Worm (Caenorhabditis elegans) whole organism, mixed stage, embryonic: ENCODE data around the gene dct-6.

Experiments used
- M03D4.4 ChIP-seq: sonication (generic microtip); optimal IDR thresholded peaks from 2 replicates; lab custom pipeline; 2017; ENCODE audit warnings: mild to moderate bottlenecking, missing genetic modification characterization, missing compliant biosample characterization
- bed-3 ChIP-seq: fragments of 200-800 bp; sonication (Bioruptor generic); optimal IDR thresholded peaks from 3 replicates; lab custom pipeline; 2018; ENCODE audit warnings: mild to moderate bottlenecking, missing genetic modification characterization, moderate library complexity, missing compliant biosample characterization
- blmp-1 ChIP-seq: fragments of 150-350 bp; optimal IDR thresholded peaks from 2 replicates; lab custom pipeline; 2014; ENCODE audit warnings: missing biosample characterization, missing genetic modification characterization
- ceh-39 ChIP-seq: fragments of 150-350 bp; optimal IDR thresholded peaks from 2 replicates; lab custom pipeline; 2014; ENCODE audit warnings: missing biosample characterization, missing genetic modification characterization
- ceh-43 ChIP-seq: fragments of 200-800 bp; sonication (Bioruptor generic); optimal IDR thresholded peaks from 2 replicates; lab custom pipeline; 2018; ENCODE audit warnings: mild to moderate bottlenecking, missing genetic modification characterization, moderate library complexity, missing compliant biosample characterization
- ceh-83 ChIP-seq: fragments of 200-800 bp; sonication (Bioruptor generic); optimal IDR thresholded peaks from 2 replicates; lab custom pipeline; 2018; ENCODE audit warnings: mild to moderate bottlenecking, missing genetic modification characterization, missing compliant biosample characterization
- ces-1 ChIP-seq: fragments of 150-350 bp; optimal IDR thresholded peaks from 2 replicates; lab custom pipeline; 2014; ENCODE audit warnings: missing biosample characterization, missing genetic modification reagents, missing genetic modification characterization
- cnd-1 ChIP-seq: fragments of 200-800 bp; sonication (Bioruptor generic); optimal IDR thresholded peaks from 2 replicates; lab custom pipeline; 2018; ENCODE audit warnings: mild to moderate bottlenecking, missing genetic modification characterization, missing compliant biosample characterization
- drap-1 ChIP-seq: fragments of 200-800 bp; sonication (Bioruptor generic); optimal IDR thresholded peaks from 3 replicates; lab custom pipeline; 2018; ENCODE audit warnings: mild to moderate bottlenecking, missing genetic modification characterization, missing compliant biosample characterization
- elt-1 ChIP-seq: sonication (generic microtip); optimal IDR thresholded peaks from 2 replicates; lab custom pipeline; 2017; ENCODE audit warnings: missing genetic modification characterization, mild to moderate bottlenecking, missing compliant biosample characterization, antibody characterized with exemption, moderate library complexity, borderline replicate concordance; ENCODE audit not compliant: insufficient read depth
- elt-3 ChIP-seq: fragments of 150-350 bp; optimal IDR thresholded peaks from 2 replicates; lab custom pipeline; 2014; ENCODE audit warnings: missing biosample characterization, missing genetic modification characterization
- ham-2 ChIP-seq: fragments of 200-800 bp; sonication (Bioruptor generic); optimal IDR thresholded peaks from 2 replicates; lab custom pipeline; 2018; ENCODE audit warnings: mild to moderate bottlenecking, missing genetic modification characterization, missing compliant biosample characterization
- hlh-1 ChIP-seq: fragments of 150-350 bp; optimal IDR thresholded peaks from 2 replicates; lab custom pipeline; 2014; ENCODE audit warnings: missing biosample characterization, missing genetic modification reagents, missing genetic modification characterization
- lin-13 ChIP-seq: fragments of 150-350 bp; optimal IDR thresholded peaks from 2 replicates; lab custom pipeline; 2014; ENCODE audit warnings: missing biosample characterization, missing genetic modification characterization
- lin-32 ChIP-seq: fragments of 200-800 bp; sonication (Bioruptor generic); optimal IDR thresholded peaks from 2 replicates; lab custom pipeline; 2018; ENCODE audit warnings: mild to moderate bottlenecking, missing genetic modification characterization, missing compliant biosample characterization
- lsy-2 ChIP-seq: fragments of 150-350 bp; optimal IDR thresholded peaks from 2 replicates; lab custom pipeline; 2014; ENCODE audit warnings: missing biosample characterization, missing genetic modification characterization
- mab-5 ChIP-seq: fragments of 150-350 bp; optimal IDR thresholded peaks from 2 replicates; lab custom pipeline; 2014; ENCODE audit warnings: missing biosample characterization, missing genetic modification characterization
- mep-1 ChIP-seq: fragments of 150-350 bp; optimal IDR thresholded peaks from 2 replicates; lab custom pipeline; 2017; ENCODE audit warnings: missing biosample characterization, missing genetic modification reagents, missing genetic modification characterization, inconsistent platforms
- mls-2 ChIP-seq: sonication (generic microtip); optimal IDR thresholded peaks from 2 replicates; lab custom pipeline; 2016; ENCODE audit warnings: mild to moderate bottlenecking, missing genetic modification characterization, moderate library complexity, missing compliant biosample characterization
- nhr-2 ChIP-seq: fragments of 150-350 bp; optimal IDR thresholded peaks from 2 replicates; lab custom pipeline; 2014; ENCODE audit warnings: missing biosample characterization, missing genetic modification characterization
- nhr-237 ChIP-seq: fragments of 150-350 bp; optimal IDR thresholded peaks from 2 replicates; lab custom pipeline; 2014; ENCODE audit warnings: missing biosample characterization, missing genetic modification characterization
- nhr-28 ChIP-seq: fragments of 150-350 bp; optimal IDR thresholded peaks from 2 replicates; lab custom pipeline; 2014; ENCODE audit warnings: missing biosample characterization, missing genetic modification characterization
- nhr-76 ChIP-seq: sonication (generic microtip); optimal IDR thresholded peaks from 2 replicates; lab custom pipeline; 2017; ENCODE audit warnings: missing biosample characterization, missing genetic modification characterization
- pha-4 ChIP-seq: fragments of 150-350 bp; optimal IDR thresholded peaks from 2 replicates; lab custom pipeline; 2018; ENCODE audit warnings: missing biosample characterization, missing genetic modification reagents, missing genetic modification characterization
- snpc-4 ChIP-seq: fragments of 150-350 bp; optimal IDR thresholded peaks from 2 replicates; lab custom pipeline; 2014; ENCODE audit warnings: missing biosample characterization, missing genetic modification characterization
- sptf-1 ChIP-seq: sonication (generic microtip); optimal IDR thresholded peaks from 2 replicates; lab custom pipeline; 2017; ENCODE audit warnings: mild to moderate bottlenecking, missing genetic modification characterization, moderate library complexity, missing compliant biosample characterization
- tbx-8 ChIP-seq: fragments of 200-800 bp; sonication (Bioruptor generic); optimal IDR thresholded peaks from 2 replicates; lab custom pipeline; 2018; ENCODE audit warnings: mild to moderate bottlenecking, missing genetic modification characterization, moderate library complexity, missing compliant biosample characterization
- unc-120 ChIP-seq: sonication (generic microtip); optimal IDR thresholded peaks from 2 replicates; lab custom pipeline; 2017; ENCODE audit warnings: missing genetic modification characterization, missing compliant biosample characterization; ENCODE audit not compliant: poor library complexity, severe bottlenecking
- unc-39 ChIP-seq: fragments of 150-350 bp; optimal IDR thresholded peaks from 2 replicates; lab custom pipeline; 2014; ENCODE audit warnings: missing biosample characterization, missing genetic modification characterization
- unc-62 ChIP-seq: fragments of 150-350 bp; optimal IDR thresholded peaks from 2 replicates; lab custom pipeline; 2014; ENCODE audit warnings: missing biosample characterization, missing genetic modification reagents, missing genetic modification characterization
- zip-8 ChIP-seq: fragments of 150-350 bp; optimal IDR thresholded peaks from 2 replicates; lab custom pipeline; 2014; ENCODE audit warnings: missing biosample characterization, missing genetic modification characterization
- ztf-11 ChIP-seq: fragments of 150-350 bp; optimal IDR thresholded peaks from 2 replicates; lab custom pipeline; 2014; ENCODE audit warnings: missing biosample characterization, missing genetic modification characterization

The dct-6 gene

ce11 chrIII:5938013-5938412 is 28.2 kb upstream of the dct-6 start:
- TF ChIP-seq blmp-1 (tag; lab: Kevin White, UChicago) = peak; percentile 45
- no peak for TF ChIP-seq unc-39 (tag; lab: Kevin White, UChicago)
- no peak for TF ChIP-seq lin-32 (GFP tag; lab: Kevin White, UChicago)
- no peak for TF ChIP-seq unc-62 (GFP tag; lab: Kevin White, UChicago)
- no peak for TF ChIP-seq mep-1 (tag; lab: Kevin White, UChicago)
- peak; percentile 78 for TF ChIP-seq elt-1
- TF ChIP-seq mab-5 (tag; lab: Kevin White, UChicago) = no peak
- TF ChIP-seq ces-1 (GFP tag; lab: Kevin White, UChicago) = no peak
- no peak for TF ChIP-seq nhr-76 (tag; lab: Kevin White, UChicago)
- TF ChIP-seq M03D4.4 (tag; lab: Kevin White, UChicago) = no peak
- TF ChIP-seq elt-3 (tag; lab: Kevin White, UChicago) = no peak
- TF ChIP-seq zip-8 (tag; lab: Kevin White, UChicago) = no peak
- TF ChIP-seq sptf-1 (tag; lab: Kevin White, UChicago) = no peak
- TF ChIP-seq ceh-43 (GFP tag; lab: Kevin White, UChicago) = no peak
- TF ChIP-seq nhr-237 = peak; percentile 76
- no peak for TF ChIP-seq snpc-4 (tag; lab: Kevin White, UChicago)
- peak; percentile 57 for TF ChIP-seq ham-2

ce11 chrIII:5938790-5939452 is 27.3 kb upstream of the dct-6 start:
- TF ChIP-seq zip-8 (tag; lab: Kevin White, UChicago) = peak; percentile 71
- no peak for TF ChIP-seq nhr-28 (tag; lab: Kevin White, UChicago)

ce11 chrIII:5939453-5940296 is 26.5 kb upstream of the dct-6 start, which contains the start of gene ubq-1:
Gene ubq-1 (plus strand): TSS chrIII:5940254.
- TF ChIP-seq lin-32 (GFP tag; lab: Kevin White, UChicago) (no peak), lsy-2 (no peak), M03D4.4 (tag; lab: Kevin White, UChicago) (peak; percentile 66), mls-2 (tag; lab: Kevin White, UChicago) (peak; percentile 50), bed-3 (GFP tag; lab: Kevin White, UChicago) (no peak), nhr-2 (tag; lab: Kevin White, UChicago) (no peak), lin-13 (tag; lab: Kevin White, UChicago) (no peak), ham-2 (no peak), drap-1 (GFP tag; lab: Kevin White, UChicago) (no peak), snpc-4 (tag; lab: Kevin White, UChicago) (no peak), cnd-1 (tag; lab: Kevin White, UChicago) (peak; percentile 58), elt-3 (tag; lab: Kevin White, UChicago) (no peak), pha-4 (tag; lab: Kevin White, UChicago) (no peak), sptf-1 (tag; lab: Kevin White, UChicago) (no peak), ces-1 (GFP tag; lab: Kevin White, UChicago) (no peak), tbx-8 (GFP tag; lab: Kevin White, UChicago) (no peak)

- TF ChIP-seq sptf-1 (tag; lab: Kevin White, UChicago) = no peak
- no peak for TF ChIP-seq pha-4 (tag; lab: Kevin White, UChicago)
- no peak for TF ChIP-seq ceh-83
- TF ChIP-seq mls-2 (tag; lab: Kevin White, UChicago) = no peak
- TF ChIP-seq lsy-2 = peak; percentile 19
- TF ChIP-seq zip-8 (tag; lab: Kevin White, UChicago) = no peak
- TF ChIP-seq lin-32 (GFP tag; lab: Kevin White, UChicago) = peak; percentile 46
- no peak for TF ChIP-seq drap-1 (GFP tag; lab: Kevin White, UChicago)
- peak; percentile 30 for TF ChIP-seq unc-62 (GFP tag; lab: Kevin White, UChicago)
- TF ChIP-seq hlh-1 = peak; percentile 14
- TF ChIP-seq ces-1 (GFP tag; lab: Kevin White, UChicago) = peak; percentile 13
- TF ChIP-seq elt-3 (tag; lab: Kevin White, UChicago) = no peak
- no peak for TF ChIP-seq nhr-76 (tag; lab: Kevin White, UChicago)
- no peak for TF ChIP-seq ztf-11 (tag; lab: Kevin White, UChicago)
- no peak for TF ChIP-seq lin-13 (tag; lab: Kevin White, UChicago)
- TF ChIP-seq ceh-39 (tag; lab: Kevin White, UChicago) = peak; percentile 61
- TF ChIP-seq mab-5 (tag; lab: Kevin White, UChicago) = no peak
- peak; percentile 79 for TF ChIP-seq unc-120 (tag; lab: Kevin White, UChicago)
- peak; percentile 45 for TF ChIP-seq mep-1 (tag; lab: Kevin White, UChicago)
Measured at ce11 chrIII:5940525-5940974, 25.7 kb upstream of the dct-6 start.
